Fruit fly (Drosophila melanogaster) whole organism, embryonic: ENCODE measurements around the gene CG7557.
A peak's percentile ranks its signal among the peaks of the same experiment; 100 is the strongest.

Experiments
- Asciz ChIP-seq: fragments of 200-800 bp; sonication (Bioruptor generic); optimal IDR thresholded peaks from 2 replicates; lab custom pipeline; 2017; ENCODE audit warnings: missing biosample characterization, mild to moderate bottlenecking, missing genetic modification characterization, missing genetic modification reagents
- CG10321 ChIP-seq: fragments of 200-800 bp; sonication (Bioruptor generic); IDR thresholded peaks from 2 replicates; pipeline ENCODE4 v1.3.6; 2022; ENCODE audit warnings: missing biosample characterization, missing genetic modification characterization
- CG10462 ChIP-seq: fragments of 200-800 bp; sonication (Bioruptor generic); optimal IDR thresholded peaks from 2 replicates; lab custom pipeline; 2016; ENCODE audit warnings: missing biosample characterization, missing genetic modification characterization
- CG10543 ChIP-seq: fragments of 200-800 bp; sonication (Bioruptor generic); optimal IDR thresholded peaks from 3 replicates; lab custom pipeline; 2017; ENCODE audit warnings: missing biosample characterization, mild to moderate bottlenecking, missing genetic modification characterization, moderate library complexity
- CG11723 ChIP-seq: fragments of 200-800 bp; sonication (Bioruptor generic); optimal IDR thresholded peaks from 2 replicates; lab custom pipeline; 2017; ENCODE audit warnings: missing biosample characterization, mild to moderate bottlenecking, missing genetic modification characterization
- CG17359 ChIP-seq: fragments of 200-800 bp; sonication (Bioruptor generic); optimal IDR thresholded peaks from 3 replicates; lab custom pipeline; 2018; ENCODE audit warnings: missing biosample characterization, mild to moderate bottlenecking, missing genetic modification characterization, moderate library complexity
- CG1792 ChIP-seq: fragments of 200-800 bp; sonication (Bioruptor generic); optimal IDR thresholded peaks from 2 replicates; lab custom pipeline; 2016; ENCODE audit warnings: missing biosample characterization, missing genetic modification characterization
- CG2202 ChIP-seq: fragments of 200-800 bp; sonication (Bioruptor generic); optimal IDR thresholded peaks from 2 replicates; lab custom pipeline; 2018; ENCODE audit warnings: missing biosample characterization, mild to moderate bottlenecking, missing genetic modification characterization
- CG30403 ChIP-seq: fragments of 200-800 bp; sonication (Bioruptor generic); optimal IDR thresholded peaks from 3 replicates; lab custom pipeline; 2016; ENCODE audit warnings: missing biosample characterization, missing genetic modification characterization
- CG31224 ChIP-seq: fragments of 200-800 bp; sonication (Bioruptor generic); IDR thresholded peaks from 2 replicates; pipeline ENCODE4 v1.3.6; 2022; ENCODE audit warnings: missing biosample characterization, missing genetic modification characterization
- CG3847 ChIP-seq: fragments of 200-800 bp; sonication (Bioruptor generic); IDR thresholded peaks from 2 replicates; pipeline ENCODE4 v1.3.6; 2022; ENCODE audit warnings: missing biosample characterization, missing genetic modification characterization
- CG4282 ChIP-seq: fragments of 200-800 bp; sonication (Bioruptor generic); optimal IDR thresholded peaks from 2 replicates; lab custom pipeline; 2016; ENCODE audit warnings: missing biosample characterization, missing genetic modification characterization
- CG6254 ChIP-seq: fragments of 200-800 bp; sonication (Bioruptor generic); optimal IDR thresholded peaks from 3 replicates; lab custom pipeline; 2017; ENCODE audit warnings: mild to moderate bottlenecking, missing biosample characterization, missing genetic modification reagents, missing genetic modification characterization
- CG7372 ChIP-seq: fragments of 200-800 bp; sonication (Bioruptor generic); IDR thresholded peaks from 2 replicates; pipeline ENCODE4 v1.3.6; 2022; ENCODE audit warnings: missing biosample characterization, missing genetic modification characterization
- CG7786 ChIP-seq: fragments of 200-800 bp; sonication (Bioruptor generic); optimal IDR thresholded peaks from 2 replicates; lab custom pipeline; 2016; ENCODE audit warnings: missing biosample characterization, missing genetic modification characterization
- CG8359 ChIP-seq: fragments of 200-800 bp; sonication (Bioruptor generic); optimal IDR thresholded peaks from 2 replicates; lab custom pipeline; 2017; ENCODE audit warnings: missing biosample characterization, mild to moderate bottlenecking, missing genetic modification characterization, borderline replicate concordance
- CG8765 ChIP-seq: fragments of 200-800 bp; sonication (Bioruptor generic); IDR thresholded peaks from 2 replicates; pipeline ENCODE4 v1.3.6; 2022; ENCODE audit warnings: missing biosample characterization, missing genetic modification characterization
- CG9727 ChIP-seq: fragments of 200-800 bp; sonication (Bioruptor generic); optimal IDR thresholded peaks from 3 replicates; lab custom pipeline; 2017; ENCODE audit warnings: missing biosample characterization, mild to moderate bottlenecking, missing genetic modification characterization
- CG9817 ChIP-seq: fragments of 200-800 bp; sonication (Bioruptor generic); optimal IDR thresholded peaks from 2 replicates; lab custom pipeline; 2018; ENCODE audit warnings: missing biosample characterization, mild to moderate bottlenecking, missing genetic modification characterization, moderate library complexity
- D19B ChIP-seq: fragments of 200-800 bp; sonication (Bioruptor generic); optimal IDR thresholded peaks from 2 replicates; lab custom pipeline; 2017; ENCODE audit warnings: missing biosample characterization, mild to moderate bottlenecking, missing genetic modification characterization
- Fer1 ChIP-seq: fragments of 200-800 bp; sonication (Bioruptor generic); optimal IDR thresholded peaks from 2 replicates; lab custom pipeline; 2017; ENCODE audit warnings: missing biosample characterization, mild to moderate bottlenecking, missing genetic modification characterization
- GATAe ChIP-seq: fragments of 200-800 bp; sonication (Bioruptor generic); conservative IDR thresholded peaks from 2 replicates; pipeline ENCODE4 v1.3.6; 2022; ENCODE audit warnings: missing biosample characterization, missing genetic modification characterization
- H15 ChIP-seq: fragments of 200-800 bp; sonication (Bioruptor generic); IDR thresholded peaks from 3 replicates; pipeline ENCODE4 v1.3.6; 2022; ENCODE audit warnings: missing biosample characterization, missing genetic modification characterization
- Hr3 ChIP-seq: fragments of 200-800 bp; sonication (Bioruptor generic); optimal IDR thresholded peaks from 3 replicates; lab custom pipeline; 2016; ENCODE audit warnings: missing biosample characterization, missing genetic modification characterization
- Hsf ChIP-seq: fragments of 200-800 bp; sonication (Bioruptor generic); optimal IDR thresholded peaks from 3 replicates; lab custom pipeline; 2016; ENCODE audit warnings: missing biosample characterization, missing genetic modification characterization
- Opbp ChIP-seq: fragments of 200-800 bp; sonication (Bioruptor generic); IDR thresholded peaks from 3 replicates; pipeline ENCODE4 v1.3.6; 2022; ENCODE audit warnings: missing biosample characterization, missing genetic modification characterization; ENCODE audit not compliant: partially characterized antibody
- Rx ChIP-seq: fragments of 200-800 bp; sonication (Bioruptor generic); IDR thresholded peaks from 2 replicates; pipeline ENCODE4 v1.3.6; 2022; ENCODE audit warnings: missing biosample characterization, missing genetic modification characterization
- Taf1 ChIP-seq: fragments of 200-800 bp; sonication (Bioruptor generic); IDR thresholded peaks from 2 replicates; pipeline ENCODE4 v1.3.6; 2022; ENCODE audit warnings: missing biosample characterization, missing genetic modification characterization
- bcd ChIP-seq: fragments of 200-800 bp; sonication (Bioruptor generic); optimal IDR thresholded peaks from 2 replicates; lab custom pipeline; 2017; ENCODE audit warnings: missing biosample characterization, mild to moderate bottlenecking, missing genetic modification characterization
- cad ChIP-seq: fragments of >200 bp; optimal IDR thresholded peaks from 2 replicates; lab custom pipeline; 2017; ENCODE audit warnings: missing biosample characterization, missing genetic modification characterization
- caup ChIP-seq: fragments of 200-800 bp; sonication (Bioruptor generic); optimal IDR thresholded peaks from 3 replicates; lab custom pipeline; 2017; ENCODE audit warnings: missing biosample characterization, mild to moderate bottlenecking, missing genetic modification characterization, moderate library complexity; ENCODE audit not compliant: severe bottlenecking
- da ChIP-seq: fragments of 200-800 bp; sonication (Bioruptor generic); optimal IDR thresholded peaks from 2 replicates; lab custom pipeline; 2016; ENCODE audit warnings: missing biosample characterization, missing genetic modification characterization
- dati ChIP-seq: fragments of 200-800 bp; sonication (Bioruptor generic); IDR thresholded peaks from 2 replicates; pipeline ENCODE4 v1.3.6; 2022; ENCODE audit warnings: missing biosample characterization, missing genetic modification characterization
- dm ChIP-seq: fragments of 200-800 bp; sonication (Bioruptor generic); optimal IDR thresholded peaks from 3 replicates; lab custom pipeline; 2016; ENCODE audit warnings: missing biosample characterization, missing genetic modification characterization
- dpn ChIP-seq, 2 experiments: fragments of 200-800 bp; sonication (Bioruptor generic); optimal IDR thresholded peaks; 3 replicates each; lab custom pipeline; 2016; ENCODE audit warnings: missing biosample characterization in 2 of 2, missing genetic modification characterization in 2 of 2
- fd3F ChIP-seq: fragments of 200-800 bp; sonication (Bioruptor generic); optimal IDR thresholded peaks from 2 replicates; lab custom pipeline; 2018; ENCODE audit warnings: missing biosample characterization, mild to moderate bottlenecking, missing genetic modification characterization, moderate library complexity
- ftz-f1 ChIP-seq: fragments of 200-800 bp; sonication (Bioruptor generic); optimal IDR thresholded peaks from 2 replicates; lab custom pipeline; 2016; ENCODE audit warnings: missing biosample characterization, missing genetic modification characterization
- gce ChIP-seq: fragments of 200-800 bp; sonication (Bioruptor generic); IDR thresholded peaks from 3 replicates; pipeline ENCODE4 v1.3.6; 2022; ENCODE audit warnings: missing biosample characterization, missing genetic modification characterization
- ham ChIP-seq: fragments of 200-800 bp; sonication (Bioruptor generic); IDR thresholded peaks from 2 replicates; pipeline ENCODE4 v1.3.6; 2022; ENCODE audit warnings: missing biosample characterization, missing genetic modification characterization
- hkb ChIP-seq, 2 experiments: fragments of 200-800 bp in 1 of 2; fragments of >200 bp in 1 of 2; sonication (Bioruptor generic) in 1 of 2; IDR thresholded peaks in 1 of 2; optimal IDR thresholded peaks in 1 of 2; 2 replicates each; pipeline versions ENCODE4 v1.3.6 to Lab custom; 2017 to 2022; ENCODE audit warnings: missing biosample characterization in 1 of 2, missing genetic modification characterization in 1 of 2
- ind ChIP-seq: fragments of 200-800 bp; sonication (Bioruptor generic); optimal IDR thresholded peaks from 3 replicates; lab custom pipeline; 2016; ENCODE audit warnings: missing biosample characterization, missing genetic modification characterization
- ken ChIP-seq: fragments of 200-800 bp; sonication (Bioruptor generic); IDR thresholded peaks from 3 replicates; pipeline ENCODE4 v1.3.6; 2022; ENCODE audit warnings: missing biosample characterization, missing genetic modification characterization
- mirr ChIP-seq: fragments of 200-800 bp; sonication (Bioruptor generic); optimal IDR thresholded peaks from 3 replicates; lab custom pipeline; 2018; ENCODE audit warnings: missing biosample characterization, mild to moderate bottlenecking, missing genetic modification characterization
- nerfin-2 ChIP-seq: fragments of 200-800 bp; sonication (Bioruptor generic); IDR thresholded peaks from 2 replicates; pipeline ENCODE4 v1.3.6; 2022; ENCODE audit warnings: missing biosample characterization, missing genetic modification characterization; ENCODE audit not compliant: partially characterized antibody
- nmo ChIP-seq: fragments of 200-800 bp; sonication (Bioruptor generic); optimal IDR thresholded peaks from 2 replicates; lab custom pipeline; 2018; ENCODE audit warnings: missing biosample characterization, mild to moderate bottlenecking, missing genetic modification characterization, moderate library complexity
- pb ChIP-seq: fragments of 200-800 bp; sonication (Bioruptor generic); optimal IDR thresholded peaks from 3 replicates; lab custom pipeline; 2016; ENCODE audit warnings: missing biosample characterization, missing genetic modification characterization
- sens-2 ChIP-seq: fragments of 200-800 bp; sonication (Bioruptor generic); IDR thresholded peaks from 2 replicates; pipeline ENCODE4 v1.3.6; 2022; ENCODE audit warnings: missing biosample characterization, missing genetic modification characterization
- tgo ChIP-seq: fragments of 200-800 bp; sonication (Bioruptor generic); IDR thresholded peaks from 3 replicates; pipeline ENCODE4 v1.3.6; 2022; ENCODE audit warnings: missing biosample characterization, missing genetic modification characterization
- tx ChIP-seq: fragments of 200-800 bp; sonication (Bioruptor generic); optimal IDR thresholded peaks from 2 replicates; lab custom pipeline; 2016; ENCODE audit warnings: missing biosample characterization, missing genetic modification characterization
- zfh1 ChIP-seq: fragments of 200-800 bp; sonication (Bioruptor generic); IDR thresholded peaks from 3 replicates; pipeline ENCODE4 v1.3.6; 2022; ENCODE audit warnings: missing biosample characterization, missing genetic modification characterization

CG7557 gene

dm6 chr3L:11422338-11422802, 22.6 kb upstream of the CG7557 start (continued):
- TF ChIP-seq mirr: no peak
- TF ChIP-seq gce (GFP tag; lab: Robert Waterston, UW): peak; percentile 53; the same call in 1 of the 3 replicates
- peak; percentile 59 for TF ChIP-seq Hsf (GFP tag; lab: Kevin White, UChicago)
- TF ChIP-seq tx (GFP tag; lab: Kevin White, UChicago): peak; percentile 11
- TF ChIP-seq sens-2 (GFP tag; lab: Robert Waterston, UW): peak; percentile 45; the same call in 1 of the 2 replicates
- TF ChIP-seq CG8359 (GFP tag; lab: Kevin White, UChicago): peak; percentile 72
- TF ChIP-seq da (GFP tag; lab: Kevin White, UChicago): no peak
- TF ChIP-seq dati (GFP tag; lab: Robert Waterston, UW): peak; percentile 46
- no peak for TF ChIP-seq ftz-f1 (GFP tag; lab: Kevin White, UChicago)
- peak; percentile 62 for TF ChIP-seq CG7786
- TF ChIP-seq CG9727: peak; percentile 92
- TF ChIP-seq caup: peak; percentile 42
- TF ChIP-seq cad (GFP tag; lab: Kevin White, UChicago): no peak
- TF ChIP-seq GATAe (GFP tag; lab: Robert Waterston, UW): no peak
- peak; percentile 75 for TF ChIP-seq CG8765 (GFP tag; lab: Robert Waterston, UW)
- peak; percentile 57 for TF ChIP-seq bcd (GFP tag; lab: Kevin White, UChicago)
- peak; percentile 71 for TF ChIP-seq CG6254 (GFP tag; lab: Kevin White, UChicago)
- peak; percentile 30 for TF ChIP-seq pb (GFP tag; lab: Kevin White, UChicago)
- TF ChIP-seq CG11723: peak; percentile 34
- TF ChIP-seq fd3F (GFP tag; lab: Kevin White, UChicago): no peak
- peak; percentile 68 for TF ChIP-seq CG3847 (GFP tag; lab: Robert Waterston, UW)
- no peak for TF ChIP-seq hkb (optimal IDR thresholded peaks at IDR 0.05; lab: Kevin White, UChicago)
- peak; percentile 85 for TF ChIP-seq hkb (GFP tag; IDR thresholded peaks at IDR 0.05; lab: Robert Waterston, UW)
- peak; percentile 67 for TF ChIP-seq Rx (GFP tag; lab: Robert Waterston, UW)
- peak; percentile 47 for TF ChIP-seq CG9817 (tag; lab: Kevin White, UChicago)
- no peak for TF ChIP-seq D19B (GFP tag; lab: Kevin White, UChicago)
- peak; percentile 80 for TF ChIP-seq Asciz (GFP tag; lab: Kevin White, UChicago)
- TF ChIP-seq dm: peak; percentile 19
- peak; percentile 59 for TF ChIP-seq CG2202 (tag; lab: Kevin White, UChicago)
- peak; percentile 29 to 59 for TF ChIP-seq dpn (GFP tag; optimal IDR thresholded peaks at IDR 0.05; lab: Kevin White, UChicago)
- peak; percentile 59 for TF ChIP-seq CG10543 (GFP tag; lab: Kevin White, UChicago)
- peak; percentile 78 for TF ChIP-seq CG1792 (GFP tag; lab: Kevin White, UChicago)
- peak; percentile 57 for TF ChIP-seq Hr3 (GFP tag; lab: Kevin White, UChicago)
- peak; percentile 92 for TF ChIP-seq nmo (GFP tag; lab: Kevin White, UChicago)
- peak; percentile 82 for TF ChIP-seq CG17359 (tag; lab: Kevin White, UChicago)
- TF ChIP-seq tgo (GFP tag; lab: Robert Waterston, UW): peak; percentile 77
- TF ChIP-seq CG31224: peak; percentile 33; the same call in 1 of the 2 replicates
- peak; percentile 81 for TF ChIP-seq Fer1 (GFP tag; lab: Kevin White, UChicago)
- TF ChIP-seq CG10462 (GFP tag; lab: Kevin White, UChicago): peak; percentile 9
- TF ChIP-seq zfh1 (GFP tag; lab: Robert Waterston, UW): peak; percentile 91
- TF ChIP-seq ham (GFP tag; lab: Robert Waterston, UW): no peak
- TF ChIP-seq CG7372 (GFP tag; lab: Robert Waterston, UW): peak; percentile 63
- peak; percentile 76 for TF ChIP-seq H15 (GFP tag; lab: Robert Waterston, UW)
- TF ChIP-seq Taf1 (GFP tag; lab: Robert Waterston, UW): no peak
- peak; percentile 80 for TF ChIP-seq CG30403 (GFP tag; lab: Kevin White, UChicago)
- no peak for TF ChIP-seq nerfin-2 (GFP tag; lab: Robert Waterston, UW)
- TF ChIP-seq CG10321 (GFP tag; lab: Robert Waterston, UW): no peak
- TF ChIP-seq CG4282 (GFP tag; lab: Kevin White, UChicago): no peak
- peak; percentile 66 for TF ChIP-seq ind
- peak; percentile 74; the same call in 2 of the 3 replicates for TF ChIP-seq ken
- TF ChIP-seq Opbp: no peak
